Worm (Caenorhabditis elegans) whole organism, dauer: ENCODE measurements around the gene nuo-4.

ENCODE experiments used
- unc-62 ChIP-seq: sonication (generic microtip); optimal IDR thresholded peaks from 2 replicates; lab custom pipeline; 2017; ENCODE audit warnings: missing biosample characterization, missing genetic modification reagents, missing genetic modification characterization

Gene nuo-4

ce11 chrIII:7112285-7112684 lies 46.3 kb downstream of the nuo-4 start:
- TF ChIP-seq unc-62 (GFP tag; lab: Kevin White, UChicago) = no peak

ce11 chrIII:7111793-7112192 lies 46.8 kb downstream of the nuo-4 start, which contains the start of gene B0280.7:
TSS of gene B0280.7 (minus strand) at chrIII:7111893.
- TF ChIP-seq unc-62 (GFP tag; lab: Kevin White, UChicago) = no peak

- no peak for TF ChIP-seq unc-62 (GFP tag; lab: Kevin White, UChicago)
These were observed 50.6 kb downstream of the nuo-4 start, which contains the start of gene odd-1 for ce11 chrIII:7107965-7108364. TSS of gene odd-1 (plus strand) at chrIII:7108313.

- TF ChIP-seq unc-62 (GFP tag; lab: Kevin White, UChicago) = no peak
These were observed 51.8 kb downstream of the nuo-4 start for ce11 chrIII:7106854-7107253.
